Worm (Caenorhabditis elegans): ENCODE results near the gene tag-342.

The tag-342 gene

ce11 chrIII:9501072-9501471 is 33.1 kb downstream of the tag-342 start:
- TF ChIP-seq cnd-1 (tag; optimal IDR thresholded peaks at IDR 0.05), result no peak
- TF ChIP-seq hlh-1 (tag; optimal IDR thresholded peaks at IDR 0.05), result no peak
- TF ChIP-seq ceh-43 (GFP tag; optimal IDR thresholded peaks at IDR 0.05), result no peak
- TF ChIP-seq drap-1 (GFP tag; optimal IDR thresholded peaks at IDR 0.05), result no peak
- TF ChIP-seq bed-3 (GFP tag; optimal IDR thresholded peaks at IDR 0.05), result no peak
- no peak for TF ChIP-seq pha-4 (tag; optimal IDR thresholded peaks at IDR 0.05)
- no peak for TF ChIP-seq mab-5 (tag; optimal IDR thresholded peaks at IDR 0.05)
- no peak for TF ChIP-seq tbx-8 (GFP tag; optimal IDR thresholded peaks at IDR 0.05)
- TF ChIP-seq nhr-2 (tag; optimal IDR thresholded peaks at IDR 0.05), result no peak
- TF ChIP-seq snpc-4 (tag; optimal IDR thresholded peaks at IDR 0.05), result no peak
- TF ChIP-seq ceh-39 (tag; optimal IDR thresholded peaks at IDR 0.05), result no peak
- TF ChIP-seq ham-2 (GFP tag; optimal IDR thresholded peaks at IDR 0.05), result no peak
- no peak for TF ChIP-seq M03D4.4 (tag; optimal IDR thresholded peaks at IDR 0.05)
- TF ChIP-seq flh-1 (GFP tag; optimal IDR thresholded peaks at IDR 0.05), result no peak
- no peak for TF ChIP-seq blmp-1 (tag; optimal IDR thresholded peaks at IDR 0.05)
- no peak for TF ChIP-seq zip-8 (tag; optimal IDR thresholded peaks at IDR 0.05)
- TF ChIP-seq unc-120 (tag; optimal IDR thresholded peaks at IDR 0.05; ENCODE audit: poor library complexity, severe bottlenecking), result no peak
- TF ChIP-seq nhr-28 (tag; optimal IDR thresholded peaks at IDR 0.05), result no peak
- TF ChIP-seq nhr-237 (tag; optimal IDR thresholded peaks at IDR 0.05), result no peak

ce11 chrIII:9502155-9502714 is 34.3 kb downstream of the tag-342 start:
- TF ChIP-seq ham-2 (GFP tag; optimal IDR thresholded peaks at IDR 0.05) (no peak), nhr-28 (tag; optimal IDR thresholded peaks at IDR 0.05) (no peak), cnd-1 (tag; optimal IDR thresholded peaks at IDR 0.05) (no peak), mep-1 (tag; optimal IDR thresholded peaks at IDR 0.05) (no peak), ces-1 (GFP tag; optimal IDR thresholded peaks at IDR 0.05) (no peak)

ce11 chrIII:9504347-9504746 is 36.4 kb downstream of the tag-342 start:
- no peak for TF ChIP-seq flh-1 (GFP tag; optimal IDR thresholded peaks at IDR 0.05)
- no peak for TF ChIP-seq nhr-76 (tag; optimal IDR thresholded peaks at IDR 0.05)
- TF ChIP-seq lsy-2 (tag; optimal IDR thresholded peaks at IDR 0.05), result no peak
- no peak for TF ChIP-seq snpc-4 (tag; optimal IDR thresholded peaks at IDR 0.05)
- no peak for TF ChIP-seq nhr-12 (tag; optimal IDR thresholded peaks at IDR 0.05)
- TF ChIP-seq bed-3 (GFP tag; optimal IDR thresholded peaks at IDR 0.05), result no peak
- no peak for TF ChIP-seq ztf-11 (tag; optimal IDR thresholded peaks at IDR 0.05)
- TF ChIP-seq unc-120 (tag; optimal IDR thresholded peaks at IDR 0.05; ENCODE audit: poor library complexity, severe bottlenecking), result no peak
- TF ChIP-seq blmp-1 (tag; optimal IDR thresholded peaks at IDR 0.05), result no peak
- TF ChIP-seq drap-1 (GFP tag; optimal IDR thresholded peaks at IDR 0.05), result no peak
- TF ChIP-seq tbx-8 (GFP tag; optimal IDR thresholded peaks at IDR 0.05), result no peak
- no peak for TF ChIP-seq cnd-1 (tag; optimal IDR thresholded peaks at IDR 0.05)
- no peak for TF ChIP-seq pha-4 (tag; optimal IDR thresholded peaks at IDR 0.05)
- no peak for TF ChIP-seq mep-1 (tag; optimal IDR thresholded peaks at IDR 0.05)
- TF ChIP-seq lin-13 (tag; optimal IDR thresholded peaks at IDR 0.05), result no peak
- TF ChIP-seq unc-62 (GFP tag; optimal IDR thresholded peaks at IDR 0.05), result no peak
- no peak for TF ChIP-seq lin-32 (GFP tag; optimal IDR thresholded peaks at IDR 0.05)
- TF ChIP-seq ham-2 (GFP tag; optimal IDR thresholded peaks at IDR 0.05), result no peak
- no peak for TF ChIP-seq ces-1 (GFP tag; optimal IDR thresholded peaks at IDR 0.05)
- no peak for TF ChIP-seq nhr-28 (tag; optimal IDR thresholded peaks at IDR 0.05)

DNA sequence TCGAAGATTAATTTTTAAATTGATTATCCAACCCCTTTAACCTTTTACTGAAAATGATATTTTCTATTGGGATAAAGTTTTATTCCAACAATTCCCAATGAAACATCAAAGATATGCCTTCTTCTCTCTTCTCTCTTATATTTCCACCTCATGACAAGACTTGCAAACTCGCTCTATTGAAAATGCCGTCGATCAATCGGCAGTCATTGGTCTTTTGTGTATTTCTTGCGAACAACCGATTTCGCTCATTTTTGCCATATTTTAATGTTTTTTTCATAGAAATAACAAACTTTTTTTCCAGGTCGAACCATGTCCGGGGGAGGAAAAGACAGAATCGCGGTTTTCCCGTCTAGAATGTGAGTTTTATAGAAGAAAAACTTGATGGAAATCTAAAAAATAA is 39.8 kb downstream of the tag-342 start, which contains the start of gene vha-14:
TSS of gene vha-14 (plus strand) at position 302 of the 400 bp plus-strand sequence.
- TF ChIP-seq nhr-237 (tag; optimal IDR thresholded peaks at IDR 0.05) (peak; percentile 19), mep-1 (tag; optimal IDR thresholded peaks at IDR 0.05) (peak; percentile 71), ceh-39 (tag; optimal IDR thresholded peaks at IDR 0.05) (no peak), ces-1 (GFP tag; optimal IDR thresholded peaks at IDR 0.05) (peak; percentile 6), nhr-76 (tag; optimal IDR thresholded peaks at IDR 0.05) (no peak), snpc-4 (tag; optimal IDR thresholded peaks at IDR 0.05) (no peak), lsy-2 (tag; optimal IDR thresholded peaks at IDR 0.05) (peak; percentile 38), unc-62 (GFP tag; optimal IDR thresholded peaks at IDR 0.05) (peak; percentile 38)

DNA sequence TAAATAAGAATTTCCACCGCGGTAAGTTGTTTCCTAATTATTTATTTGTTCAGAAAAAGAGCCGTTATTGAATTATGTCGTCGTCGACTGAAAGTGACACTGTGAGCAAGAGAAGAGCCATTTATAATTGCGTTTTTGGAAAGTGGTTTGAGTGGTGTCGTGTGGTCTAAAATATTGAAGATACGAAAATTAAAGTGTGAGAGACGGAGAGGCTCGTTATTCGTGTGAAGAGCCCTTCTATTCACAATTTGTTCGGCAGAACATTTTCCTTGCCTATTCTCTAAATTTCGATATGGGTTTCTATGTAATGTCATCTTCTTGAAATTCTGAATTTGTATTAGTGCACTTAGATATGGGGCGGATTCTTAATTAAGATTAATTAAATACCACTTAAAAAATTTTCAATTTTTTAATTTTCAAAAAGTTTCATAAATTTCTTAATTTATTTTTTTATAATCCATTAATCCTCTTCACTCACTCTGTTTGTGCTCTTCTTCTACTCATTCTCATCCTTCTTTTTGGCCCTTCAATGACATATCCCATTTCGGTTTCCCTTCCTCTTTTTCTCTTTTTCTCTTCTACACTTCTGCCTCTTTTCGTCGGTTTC is 41.9 kb downstream of the tag-342 start:
- peak; percentile 23 for TF ChIP-seq unc-120 (tag; optimal IDR thresholded peaks at IDR 0.05; ENCODE audit: poor library complexity, severe bottlenecking)
- TF ChIP-seq sptf-1 (tag; optimal IDR thresholded peaks at IDR 0.05), result no peak
- no peak for TF ChIP-seq drap-1 (GFP tag; optimal IDR thresholded peaks at IDR 0.05)
- TF ChIP-seq ces-1 (GFP tag; optimal IDR thresholded peaks at IDR 0.05), result peak; percentile 94
- no peak for TF ChIP-seq nhr-237 (tag; optimal IDR thresholded peaks at IDR 0.05)
- peak; percentile 45 for TF ChIP-seq unc-62 (GFP tag; optimal IDR thresholded peaks at IDR 0.05)
